Fruit fly (Drosophila melanogaster): ENCODE data around the gene stck.

- TF ChIP-seq Mnt (GFP tag; optimal IDR thresholded peaks at IDR 0.05): no peak
- TF ChIP-seq CG7101 (tag; optimal IDR thresholded peaks at IDR 0.05): no peak
- no peak for TF ChIP-seq CG12768 (GFP tag; optimal IDR thresholded peaks at IDR 0.05)
- no peak for TF ChIP-seq CG14711 (tag; optimal IDR thresholded peaks at IDR 0.05)
Measured at dm6 chr3R:8326884-8327283, 29.9 kb upstream of the stck start.

Data from whole organism, adult.